Worm (Caenorhabditis elegans) whole organism, L1 larva: ENCODE results near the gene sur-5.

Experiments
- C04F5.9 ChIP-seq: sonication (generic microtip); optimal IDR thresholded peaks from 2 replicates; lab custom pipeline; 2016; ENCODE audit warnings: missing genetic modification characterization, missing compliant biosample characterization
- C16A3.4 ChIP-seq: fragments of 150-350 bp; optimal IDR thresholded peaks from 2 replicates; lab custom pipeline; 2014; ENCODE audit warnings: missing biosample characterization, missing genetic modification characterization
- F16B12.6 ChIP-seq: fragments of 150-350 bp; optimal IDR thresholded peaks from 2 replicates; lab custom pipeline; 2014; ENCODE audit warnings: missing biosample characterization, missing genetic modification characterization
- aha-1 ChIP-seq: fragments of 150-350 bp; optimal IDR thresholded peaks from 2 replicates; lab custom pipeline; 2014; ENCODE audit warnings: missing biosample characterization, missing genetic modification characterization
- aly-2 ChIP-seq: fragments of 150-350 bp; optimal IDR thresholded peaks from 2 replicates; lab custom pipeline; 2014; ENCODE audit warnings: missing biosample characterization, missing genetic modification characterization
- ceh-8 ChIP-seq: fragments of 200-800 bp; sonication (Bioruptor generic); optimal IDR thresholded peaks from 2 replicates; lab custom pipeline; 2018; ENCODE audit warnings: mild to moderate bottlenecking, missing genetic modification characterization, moderate library complexity, missing compliant biosample characterization
- ceh-82 ChIP-seq, 3 experiments: fragments of 150-350 bp in 1 of 3; sonication (generic microtip) in 2 of 3; optimal IDR thresholded peaks; 2 replicates each; lab custom pipeline; 2014 to 2017; ENCODE audit warnings: missing biosample characterization in 3 of 3, missing genetic modification characterization in 3 of 3
- efl-1 ChIP-seq, 4 experiments: fragments of 150-350 bp; optimal IDR thresholded peaks in 3 of 4; peaks in 1 of 4; 1 replicate in 1 of 4; 2 replicates in 3 of 4; lab custom pipeline; 2014; ENCODE audit warnings: missing biosample characterization in 2 of 4, missing genetic modification characterization in 2 of 4, missing genetic modification reagents in 2 of 4
- elt-3 ChIP-seq, 6 experiments: fragments of 150-350 bp in 1 of 6; sonication (generic microtip); optimal IDR thresholded peaks; 2 replicates each; lab custom pipeline; 2017 to 2018; ENCODE audit warnings: missing biosample characterization in 6 of 6, missing genetic modification characterization in 6 of 6, inconsistent platforms in 1 of 6
- fkh-10 ChIP-seq: sonication (generic microtip); optimal IDR thresholded peaks from 2 replicates; lab custom pipeline; 2017; ENCODE audit warnings: missing biosample characterization, missing genetic modification reagents, missing genetic modification characterization
- fkh-4 ChIP-seq: sonication (generic microtip); optimal IDR thresholded peaks from 2 replicates; lab custom pipeline; 2016; ENCODE audit warnings: missing compliant biosample characterization, missing genetic modification characterization, borderline replicate concordance
- fos-1 ChIP-seq: fragments of 150-350 bp; optimal IDR thresholded peaks from 2 replicates; lab custom pipeline; 2014; ENCODE audit warnings: missing biosample characterization, missing genetic modification characterization
- hlh-17 ChIP-seq: fragments of 200-800 bp; sonication (Bioruptor generic); optimal IDR thresholded peaks from 2 replicates; lab custom pipeline; 2018; ENCODE audit warnings: missing genetic modification characterization, mild to moderate bottlenecking, missing compliant biosample characterization, moderate library complexity, borderline replicate concordance
- hlh-4 ChIP-seq: sonication (generic microtip); optimal IDR thresholded peaks from 2 replicates; lab custom pipeline; 2016; ENCODE audit warnings: mild to moderate bottlenecking, missing genetic modification characterization, missing compliant biosample characterization
- hpl-2 ChIP-seq: fragments of 150-350 bp; optimal IDR thresholded peaks from 2 replicates; lab custom pipeline; 2014; ENCODE audit warnings: missing biosample characterization, missing genetic modification reagents, missing genetic modification characterization
- isw-1 ChIP-seq: fragments of 200-800 bp; sonication (Bioruptor generic); IDR thresholded peaks from 2 replicates; pipeline ENCODE4 v1.3.6; 2022; ENCODE audit warnings: missing genetic modification characterization, missing compliant biosample characterization
- lin-13 ChIP-seq: fragments of 150-350 bp; optimal IDR thresholded peaks from 2 replicates; lab custom pipeline; 2014; ENCODE audit warnings: missing biosample characterization, missing genetic modification reagents, missing genetic modification characterization
- lin-15B ChIP-seq: fragments of 150-350 bp; sonication (generic microtip); optimal IDR thresholded peaks from 3 replicates; lab custom pipeline; 2014; ENCODE audit warnings: missing biosample characterization, missing genetic modification characterization
- lin-35 ChIP-seq, 2 experiments: fragments of 150-350 bp; optimal IDR thresholded peaks; 2 replicates each; lab custom pipeline; 2014; ENCODE audit warnings: missing biosample characterization in 2 of 2, missing genetic modification characterization in 2 of 2, missing genetic modification reagents in 2 of 2
- lin-39 ChIP-seq: fragments of 150-350 bp; optimal IDR thresholded peaks from 2 replicates; lab custom pipeline; 2014; ENCODE audit warnings: missing biosample characterization, missing genetic modification reagents, missing genetic modification characterization
- mab-9 ChIP-seq: fragments of 200-800 bp; sonication (Bioruptor generic); IDR thresholded peaks from 2 replicates; pipeline ENCODE4 v1.3.6; 2022; ENCODE audit warnings: missing genetic modification reagents, missing genetic modification characterization, missing compliant biosample characterization
- mdl-1 ChIP-seq, 2 experiments: fragments of 150-350 bp; optimal IDR thresholded peaks; 2 replicates each; lab custom pipeline; 2014 to 2017; ENCODE audit warnings: missing biosample characterization in 2 of 2, missing genetic modification characterization in 2 of 2, inconsistent platforms in 1 of 2
- nhr-237 ChIP-seq: fragments of 150-350 bp; optimal IDR thresholded peaks from 2 replicates; lab custom pipeline; 2014; ENCODE audit warnings: missing biosample characterization, missing genetic modification characterization
- nhr-71 ChIP-seq: sonication (generic microtip); optimal IDR thresholded peaks from 2 replicates; lab custom pipeline; 2016; ENCODE audit warnings: mild to moderate bottlenecking, missing genetic modification characterization, moderate library complexity, missing compliant biosample characterization
- nhr-85 ChIP-seq: sonication (generic microtip); peaks from one replicate; lab custom pipeline; 2016; ENCODE audit warnings: missing genetic modification characterization, inconsistent platforms, missing compliant biosample characterization
- nhr-90 ChIP-seq: sonication (generic microtip); optimal IDR thresholded peaks from 2 replicates; lab custom pipeline; 2016; ENCODE audit warnings: mild to moderate bottlenecking, missing genetic modification characterization, missing compliant biosample characterization; ENCODE audit not compliant: poor library complexity
- pag-3 ChIP-seq: sonication (generic microtip); optimal IDR thresholded peaks from 2 replicates; lab custom pipeline; 2017; ENCODE audit warnings: missing genetic modification characterization, mild to moderate bottlenecking, missing compliant biosample characterization, antibody characterized with exemption, borderline replicate concordance; ENCODE audit not compliant: insufficient read depth
- skn-1 ChIP-seq: fragments of 150-350 bp; optimal IDR thresholded peaks from 2 replicates; lab custom pipeline; 2014; ENCODE audit warnings: missing biosample characterization, missing genetic modification characterization
- snpc-4 ChIP-seq: fragments of 150-350 bp; optimal IDR thresholded peaks from 2 replicates; lab custom pipeline; 2014; ENCODE audit warnings: missing biosample characterization, missing genetic modification characterization
- snu-23 ChIP-seq: sonication (generic microtip); optimal IDR thresholded peaks from 2 replicates; lab custom pipeline; 2016; ENCODE audit warnings: missing genetic modification characterization, missing compliant biosample characterization
- sox-4 ChIP-seq: sonication (generic microtip); optimal IDR thresholded peaks from 2 replicates; lab custom pipeline; 2016; ENCODE audit warnings: missing genetic modification characterization, missing compliant biosample characterization
- tbx-2 ChIP-seq: sonication (generic microtip); optimal IDR thresholded peaks from 2 replicates; lab custom pipeline; 2016; ENCODE audit warnings: missing genetic modification characterization, missing compliant biosample characterization
- unc-130 ChIP-seq: fragments of 150-350 bp; optimal IDR thresholded peaks from 2 replicates; lab custom pipeline; 2017; ENCODE audit warnings: missing biosample characterization, missing genetic modification characterization, inconsistent platforms
- unc-86 ChIP-seq: sonication (generic microtip); optimal IDR thresholded peaks from 2 replicates; lab custom pipeline; 2016; ENCODE audit warnings: missing genetic modification characterization, missing compliant biosample characterization
- vab-15 ChIP-seq: sonication (generic microtip); optimal IDR thresholded peaks from 2 replicates; lab custom pipeline; 2017; ENCODE audit warnings: missing genotype, mild to moderate bottlenecking, missing genetic modification characterization, missing compliant biosample characterization
- xbp-1 ChIP-seq: sonication (generic microtip); optimal IDR thresholded peaks from 2 replicates; lab custom pipeline; 2016; ENCODE audit warnings: missing genetic modification characterization, missing compliant biosample characterization
- zag-1 ChIP-seq: fragments of 150-350 bp; optimal IDR thresholded peaks from 2 replicates; lab custom pipeline; 2014; ENCODE audit warnings: missing biosample characterization, missing genetic modification characterization
- zip-4 ChIP-seq: fragments of 200-800 bp; sonication (Bioruptor generic); optimal IDR thresholded peaks from 2 replicates; lab custom pipeline; 2018; ENCODE audit warnings: mild to moderate bottlenecking, missing genetic modification characterization, moderate library complexity, missing compliant biosample characterization
- ztf-4 ChIP-seq: fragments of 150-350 bp; optimal IDR thresholded peaks from 2 replicates; lab custom pipeline; 2014; ENCODE audit warnings: missing biosample characterization, missing genetic modification characterization

Gene sur-5

ce11 chrX:7264591-7265306 is 40.6 kb downstream of the sur-5 start (continued):
- no peak for TF ChIP-seq hlh-4
- no peak for TF ChIP-seq vab-15
- TF ChIP-seq ceh-8 (GFP tag; lab: Kevin White, UChicago) = peak; percentile 65
- TF ChIP-seq lin-39 (tag; lab: Kevin White, UChicago) = no peak
- peak; percentile 87 for TF ChIP-seq xbp-1 (tag; lab: Kevin White, UChicago)
- no peak for TF ChIP-seq sox-4 (tag; lab: Kevin White, UChicago)
- peak; percentile 87 for TF ChIP-seq tbx-2 (tag; lab: Kevin White, UChicago)
- peak; percentile 65 for TF ChIP-seq ztf-4 (tag; lab: Kevin White, UChicago)
- TF ChIP-seq fos-1 (tag; lab: Kevin White, UChicago) = peak; percentile 53
- peak; percentile 78 for TF ChIP-seq fkh-10
- TF ChIP-seq ceh-82 (tag; optimal IDR thresholded peaks at IDR 0.05; lab: Kevin White, UChicago) = peak; percentile 44 to 85 (median 71)
- TF ChIP-seq snpc-4 (tag; lab: Kevin White, UChicago) = peak; percentile 40
- TF ChIP-seq nhr-85 (tag; lab: Kevin White, UChicago) = peak; percentile 89
- TF ChIP-seq snu-23 (GFP tag; lab: Kevin White, UChicago) = peak; percentile 97
- peak; percentile 52 for TF ChIP-seq aly-2 (tag; lab: Kevin White, UChicago)
- peak; percentile 61 for TF ChIP-seq isw-1 (GFP tag; lab: Robert Waterston, UW)
- peak; percentile 9 for TF ChIP-seq C04F5.9 (tag; lab: Kevin White, UChicago)
- TF ChIP-seq zip-4 = no peak
- TF ChIP-seq lin-15B (tag; lab: Kevin White, UChicago) = peak; percentile 57
- peak; percentile 16 for TF ChIP-seq unc-130
- peak; percentile 93 for TF ChIP-seq C16A3.4 (tag; lab: Kevin White, UChicago)
- peak; percentile 53 to 56 for TF ChIP-seq efl-1 (optimal IDR thresholded peaks at IDR 0.05; lab: Kevin White, UChicago)
- TF ChIP-seq efl-1 (GFP tag; optimal IDR thresholded peaks at IDR 0.05 in 1 of 2; lab: Kevin White, UChicago) = peak in 1 of 2 experiments; percentile 94
- TF ChIP-seq skn-1 (tag; lab: Kevin White, UChicago) = peak; percentile 20
- peak in 1 of 2 experiments; percentile 85 for TF ChIP-seq mdl-1 (tag; optimal IDR thresholded peaks at IDR 0.05; lab: Kevin White, UChicago)
- TF ChIP-seq lin-13 (GFP tag; lab: Kevin White, UChicago) = peak; percentile 84
- no peak for TF ChIP-seq hlh-17 (GFP tag; lab: Kevin White, UChicago)
- TF ChIP-seq nhr-90 (tag; lab: Kevin White, UChicago) = peak; percentile 78
- peak; percentile 69 to 79 for TF ChIP-seq lin-35 (GFP tag; optimal IDR thresholded peaks at IDR 0.05; lab: Kevin White, UChicago)
- no peak for TF ChIP-seq pag-3 (tag; lab: Kevin White, UChicago)
- peak; percentile 5 for TF ChIP-seq aha-1 (tag; lab: Kevin White, UChicago)
- TF ChIP-seq F16B12.6 (tag; lab: Kevin White, UChicago) = peak; percentile 37
- TF ChIP-seq hpl-2 (GFP tag; lab: Kevin White, UChicago) = no peak
- no peak for TF ChIP-seq zag-1 (tag; lab: Kevin White, UChicago)
- peak; percentile 91 for TF ChIP-seq nhr-71 (tag; lab: Kevin White, UChicago)
- TF ChIP-seq unc-86 (tag; lab: Kevin White, UChicago) = peak; percentile 74
- peak; percentile 66 for TF ChIP-seq nhr-237
- peak; percentile 58 for TF ChIP-seq fkh-4 (tag; lab: Kevin White, UChicago)
- peak; percentile 55 for TF ChIP-seq mab-9
- TF ChIP-seq elt-3 (tag; optimal IDR thresholded peaks at IDR 0.05; lab: Kevin White, UChicago) = peak in 3 of 6 experiments; percentile 62 to 86 (median 77)
